Worm (Caenorhabditis elegans) whole organism, L4/young adult: ENCODE data around the gene srd-40.

Experiments used
- W03F9.2 ChIP-seq: fragments of 150-350 bp; optimal IDR thresholded peaks from 2 replicates; lab custom pipeline; 2014; ENCODE audit warnings: missing biosample characterization, missing genetic modification characterization
- dao-5 ChIP-seq: sonication (generic microtip); optimal IDR thresholded peaks from 2 replicates; lab custom pipeline; 2016; ENCODE audit warnings: missing genotype, missing genetic modification characterization, moderate library complexity, missing compliant biosample characterization
- him-1 ChIP-seq: sonication (generic microtip); optimal IDR thresholded peaks from 2 replicates; lab custom pipeline; 2016; ENCODE audit warnings: missing genotype, missing genetic modification reagents, missing genetic modification characterization, missing compliant biosample characterization

ce11 chrX:12314395-12314794 lies 9.1 kb upstream of the srd-40 start:
- no peak for TF ChIP-seq him-1
- TF ChIP-seq dao-5 (tag; lab: Kevin White, UChicago) = no peak
- no peak for TF ChIP-seq W03F9.2 (tag; lab: Kevin White, UChicago)
